Worm (Caenorhabditis elegans) whole organism, L2 larva: Measurements from ENCODE around the gene xnd-1.

Experiments
- C34F6.9 ChIP-seq: fragments of 150-350 bp; optimal IDR thresholded peaks from 2 replicates; lab custom pipeline; 2014; ENCODE audit warnings: missing biosample characterization, missing genetic modification characterization
- F13H6.1 ChIP-seq: sonication (generic microtip); optimal IDR thresholded peaks from 2 replicates; lab custom pipeline; 2016; ENCODE audit warnings: missing genetic modification characterization, missing compliant biosample characterization
- R02D3.7 ChIP-seq: fragments of 150-350 bp; optimal IDR thresholded peaks from 2 replicates; lab custom pipeline; 2014; ENCODE audit warnings: missing biosample characterization, missing genetic modification characterization
- Y55F3AM.14 ChIP-seq: fragments of 200-800 bp; sonication (Bioruptor generic); optimal IDR thresholded peaks from 2 replicates; lab custom pipeline; 2018; ENCODE audit warnings: mild to moderate bottlenecking, missing genetic modification characterization, missing compliant biosample characterization
- ZK546.5 ChIP-seq: sonication (generic microtip); optimal IDR thresholded peaks from 2 replicates; lab custom pipeline; 2017; ENCODE audit warnings: missing biosample characterization, missing genetic modification characterization
- aly-2 ChIP-seq: fragments of 150-350 bp; optimal IDR thresholded peaks from 2 replicates; lab custom pipeline; 2014; ENCODE audit warnings: missing biosample characterization, missing genetic modification characterization
- ama-1 ChIP-seq: fragments of 150-350 bp; optimal IDR thresholded peaks from 2 replicates; lab custom pipeline; 2018; ENCODE audit warnings: inconsistent platforms
- blmp-1 ChIP-seq: sonication (generic microtip); optimal IDR thresholded peaks from 2 replicates; lab custom pipeline; 2017; ENCODE audit warnings: missing genetic modification characterization, mild to moderate bottlenecking, missing compliant biosample characterization, antibody characterized with exemption, moderate library complexity; ENCODE audit not compliant: insufficient read depth
- ceh-16 ChIP-seq: fragments of 150-350 bp; optimal IDR thresholded peaks from 2 replicates; lab custom pipeline; 2014; ENCODE audit warnings: missing biosample characterization, missing genetic modification characterization
- ceh-82 ChIP-seq: fragments of 150-350 bp; optimal IDR thresholded peaks from 2 replicates; lab custom pipeline; 2014; ENCODE audit warnings: missing biosample characterization, missing genetic modification characterization
- crh-2 ChIP-seq: sonication (generic microtip); optimal IDR thresholded peaks from 2 replicates; lab custom pipeline; 2017; ENCODE audit warnings: missing biosample characterization, missing genetic modification characterization
- dmd-4 ChIP-seq: sonication (generic microtip); optimal IDR thresholded peaks from 2 replicates; lab custom pipeline; 2017; ENCODE audit warnings: missing biosample characterization, missing genetic modification characterization
- elt-1 ChIP-seq: fragments of 150-350 bp; optimal IDR thresholded peaks from 2 replicates; lab custom pipeline; 2014; ENCODE audit warnings: missing biosample characterization, missing genetic modification characterization
- elt-3 ChIP-seq: sonication (generic microtip); optimal IDR thresholded peaks from 2 replicates; lab custom pipeline; 2017; ENCODE audit warnings: missing biosample characterization, missing genetic modification characterization
- gmeb-1 ChIP-seq: fragments of 150-350 bp; optimal IDR thresholded peaks from 2 replicates; lab custom pipeline; 2014; ENCODE audit warnings: missing biosample characterization, missing genetic modification characterization
- lin-11 ChIP-seq: fragments of 150-350 bp; sonication (generic microtip); optimal IDR thresholded peaks from 2 replicates; lab custom pipeline; 2014; ENCODE audit warnings: missing biosample characterization, missing genetic modification characterization, inconsistent platforms, mixed read lengths
- lin-13 ChIP-seq: fragments of 150-350 bp; optimal IDR thresholded peaks from 2 replicates; lab custom pipeline; 2014; ENCODE audit warnings: missing biosample characterization, missing genetic modification reagents, missing genetic modification characterization
- lin-39 ChIP-seq: fragments of 150-350 bp; optimal IDR thresholded peaks from 2 replicates; lab custom pipeline; 2014; ENCODE audit warnings: missing biosample characterization, missing genetic modification reagents, missing genetic modification characterization
- lsy-2 ChIP-seq, 2 experiments: fragments of 150-350 bp in 1 of 2; sonication (generic microtip) in 1 of 2; optimal IDR thresholded peaks; 2 replicates each; lab custom pipeline; 2014 to 2017; ENCODE audit warnings: missing biosample characterization in 2 of 2, missing genetic modification characterization in 2 of 2
- mbf-1 ChIP-seq: sonication (generic microtip); optimal IDR thresholded peaks from 2 replicates; lab custom pipeline; 2017; ENCODE audit warnings: missing biosample characterization, missing genetic modification characterization
- mdl-1 ChIP-seq, 2 experiments: fragments of 150-350 bp in 1 of 2; sonication (generic microtip) in 1 of 2; optimal IDR thresholded peaks; 2 replicates each; lab custom pipeline; 2017; ENCODE audit warnings: missing biosample characterization in 2 of 2, missing genetic modification characterization in 2 of 2
- nhr-10 ChIP-seq: sonication (generic microtip); optimal IDR thresholded peaks from 2 replicates; lab custom pipeline; 2017; ENCODE audit warnings: missing biosample characterization, missing genetic modification characterization
- nhr-11 ChIP-seq: fragments of 150-350 bp; optimal IDR thresholded peaks from 2 replicates; lab custom pipeline; 2014; ENCODE audit warnings: missing biosample characterization, missing genetic modification characterization
- nhr-12 ChIP-seq: fragments of 150-350 bp; optimal IDR thresholded peaks from 2 replicates; lab custom pipeline; 2014; ENCODE audit warnings: missing biosample characterization, missing genetic modification characterization
- nhr-129 ChIP-seq: fragments of 150-350 bp; optimal IDR thresholded peaks from 2 replicates; lab custom pipeline; 2014; ENCODE audit warnings: missing biosample characterization, missing genetic modification characterization
- nhr-21 ChIP-seq: fragments of 150-350 bp; optimal IDR thresholded peaks from 2 replicates; lab custom pipeline; 2014; ENCODE audit warnings: missing biosample characterization, missing genetic modification characterization
- nhr-23 ChIP-seq: fragments of 150-350 bp; optimal IDR thresholded peaks from 2 replicates; lab custom pipeline; 2014; ENCODE audit warnings: missing biosample characterization, missing genetic modification reagents, missing genetic modification characterization
- nhr-237 ChIP-seq: fragments of 150-350 bp; optimal IDR thresholded peaks from 2 replicates; lab custom pipeline; 2014; ENCODE audit warnings: missing biosample characterization, missing genetic modification characterization
- nhr-25 ChIP-seq: fragments of 150-350 bp; sonication (generic microtip); optimal IDR thresholded peaks from 3 replicates; lab custom pipeline; 2014; ENCODE audit warnings: missing biosample characterization, missing genetic modification characterization
- nhr-6 ChIP-seq: fragments of 150-350 bp; optimal IDR thresholded peaks from 2 replicates; lab custom pipeline; 2014; ENCODE audit warnings: missing biosample characterization, missing genetic modification characterization
- nhr-77 ChIP-seq: fragments of 150-350 bp; optimal IDR thresholded peaks from 2 replicates; lab custom pipeline; 2014; ENCODE audit warnings: missing biosample characterization, missing genetic modification characterization
- peb-1 ChIP-seq: fragments of 150-350 bp; optimal IDR thresholded peaks from 2 replicates; lab custom pipeline; 2014; ENCODE audit warnings: missing biosample characterization, missing genetic modification characterization
- sem-4 ChIP-seq: fragments of 150-350 bp; optimal IDR thresholded peaks from 2 replicates; lab custom pipeline; 2014; ENCODE audit warnings: missing biosample characterization, missing genetic modification reagents, missing genetic modification characterization
- skn-1 ChIP-seq: sonication (generic microtip); optimal IDR thresholded peaks from 2 replicates; lab custom pipeline; 2017; ENCODE audit warnings: missing biosample characterization, missing genetic modification characterization
- sma-3 ChIP-seq: sonication (generic microtip); optimal IDR thresholded peaks from 2 replicates; lab custom pipeline; 2016; ENCODE audit warnings: missing genetic modification reagents, missing genetic modification characterization, missing compliant biosample characterization
- sma-9 ChIP-seq, 2 experiments: fragments of 150-350 bp in 1 of 2; sonication (generic microtip) in 1 of 2; optimal IDR thresholded peaks; 2 replicates each; lab custom pipeline; 2014 to 2016; ENCODE audit warnings: missing genetic modification characterization in 2 of 2, mild to moderate bottlenecking in 1 of 2, missing biosample characterization in 1 of 2, missing compliant biosample characterization in 1 of 2, missing genetic modification reagents in 1 of 2, moderate library complexity in 1 of 2
- snpc-4 ChIP-seq: fragments of 150-350 bp; optimal IDR thresholded peaks from 2 replicates; lab custom pipeline; 2014; ENCODE audit warnings: missing biosample characterization, missing genetic modification characterization
- unc-39 ChIP-seq: fragments of 150-350 bp; optimal IDR thresholded peaks from 2 replicates; lab custom pipeline; 2014; ENCODE audit warnings: missing biosample characterization, missing genetic modification characterization
- unc-55 ChIP-seq: fragments of 150-350 bp; sonication (generic microtip); optimal IDR thresholded peaks from 3 replicates; lab custom pipeline; 2014; ENCODE audit warnings: missing biosample characterization, missing genetic modification reagents, missing genetic modification characterization
- unc-62 ChIP-seq: fragments of 150-350 bp; optimal IDR thresholded peaks from 2 replicates; lab custom pipeline; 2014; ENCODE audit warnings: missing biosample characterization, missing genetic modification reagents, missing genetic modification characterization
- zag-1 ChIP-seq: fragments of 150-350 bp; optimal IDR thresholded peaks from 2 replicates; lab custom pipeline; 2014; ENCODE audit warnings: missing biosample characterization, missing genetic modification characterization
- ztf-1 ChIP-seq: fragments of 200-800 bp; sonication (Bioruptor generic); conservative IDR thresholded peaks from 2 replicates; pipeline ENCODE4 v1.3.6; 2022; ENCODE audit warnings: missing genetic modification characterization, missing compliant biosample characterization
- ztf-11 ChIP-seq: sonication (generic microtip); optimal IDR thresholded peaks from 2 replicates; lab custom pipeline; 2017; ENCODE audit warnings: missing biosample characterization, missing genetic modification characterization
- ztf-4 ChIP-seq: fragments of 150-350 bp; optimal IDR thresholded peaks from 2 replicates; lab custom pipeline; 2014; ENCODE audit warnings: missing biosample characterization, missing genetic modification characterization

xnd-1 gene

DNA sequence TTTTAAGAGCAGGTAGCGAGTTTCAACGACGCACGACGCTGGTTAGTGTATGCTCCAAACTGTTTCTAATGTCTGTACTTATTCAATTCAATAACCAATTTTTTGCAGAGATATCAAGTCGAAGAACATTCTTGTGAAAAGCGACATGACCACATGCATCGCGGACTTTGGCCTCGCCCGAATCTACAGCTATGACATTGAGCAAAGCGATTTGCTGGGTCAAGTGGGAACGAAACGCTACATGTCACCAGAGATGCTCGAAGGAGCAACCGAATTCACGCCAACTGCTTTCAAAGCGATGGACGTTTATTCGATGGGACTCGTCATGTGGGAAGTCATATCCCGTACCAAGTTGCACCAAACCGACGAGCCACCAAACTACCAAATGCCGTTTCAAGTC is 26.1 kb downstream of the xnd-1 start:
- TF ChIP-seq R02D3.7 (tag; lab: Kevin White, UChicago) = no peak
- peak; percentile 33 for TF ChIP-seq nhr-129 (tag; lab: Kevin White, UChicago)
- TF ChIP-seq, all 48 proteins: peak for 1

DNA sequence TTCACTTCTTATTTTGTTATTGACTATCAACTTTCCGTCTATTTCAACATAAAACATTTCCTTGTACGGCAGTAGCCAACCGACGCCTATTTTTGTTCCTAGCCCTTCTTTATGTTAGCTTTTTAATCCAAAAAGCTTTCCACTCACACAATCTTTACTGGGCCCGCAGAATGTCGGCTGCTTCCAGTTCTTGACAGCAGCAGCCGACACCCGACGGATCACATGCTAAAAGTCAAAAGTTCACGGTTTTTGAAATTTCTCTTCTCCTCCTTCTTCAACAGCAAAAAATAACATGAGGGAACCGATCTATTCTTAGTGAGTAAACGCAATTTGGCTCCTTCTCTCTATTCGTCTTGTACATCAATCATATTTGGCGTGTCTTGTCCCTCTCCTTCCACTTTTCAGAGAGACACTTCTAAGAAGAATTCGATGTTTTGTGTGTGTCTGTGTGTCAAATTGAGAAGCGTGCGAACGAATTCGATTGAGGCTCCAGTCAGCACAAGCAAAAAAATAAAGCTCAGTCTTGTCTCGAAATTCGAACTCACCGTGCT is 28.2 kb downstream of the xnd-1 start:
- TF ChIP-seq nhr-11 = no peak
- peak; percentile 47 for TF ChIP-seq C34F6.9 (tag; lab: Kevin White, UChicago)
- TF ChIP-seq zag-1 (tag; lab: Kevin White, UChicago) = peak; percentile 23
- peak; percentile 91 for TF ChIP-seq snpc-4 (tag; lab: Kevin White, UChicago)
- no peak for TF ChIP-seq F13H6.1 (tag; lab: Kevin White, UChicago)
- TF ChIP-seq nhr-10 = no peak
- no peak for TF ChIP-seq peb-1
- peak; percentile 54 for TF ChIP-seq unc-55 (GFP tag; lab: Kevin White, UChicago)
- no peak for TF ChIP-seq unc-62 (GFP tag; lab: Kevin White, UChicago)
- TF ChIP-seq dmd-4 (tag; lab: Kevin White, UChicago) = no peak
- TF ChIP-seq lin-39 (tag; lab: Kevin White, UChicago) = no peak
- TF ChIP-seq ztf-11 (tag; lab: Kevin White, UChicago) = no peak
- peak; percentile 57 for TF ChIP-seq sma-9 (GFP tag; optimal IDR thresholded peaks at IDR 0.05; lab: Kevin White, UChicago)
- no peak for TF ChIP-seq sma-9 (tag; optimal IDR thresholded peaks at IDR 0.05; lab: Kevin White, UChicago)
- no peak for TF ChIP-seq nhr-6 (tag; lab: Kevin White, UChicago)
- TF ChIP-seq nhr-21 (tag; lab: Kevin White, UChicago) = no peak
- TF ChIP-seq Y55F3AM.14 (GFP tag; lab: Kevin White, UChicago) = no peak
- TF ChIP-seq elt-3 (tag; lab: Kevin White, UChicago) = no peak
- no peak for TF ChIP-seq ztf-1
- TF ChIP-seq lin-11 (tag; lab: Kevin White, UChicago) = no peak
- TF ChIP-seq ZK546.5 = no peak
- peak in 1 of 2 experiments; percentile 12 for TF ChIP-seq mdl-1 (tag; optimal IDR thresholded peaks at IDR 0.05; lab: Kevin White, UChicago)
- peak; percentile 2 for TF ChIP-seq ztf-4 (tag; lab: Kevin White, UChicago)
- TF ChIP-seq gmeb-1 (tag; lab: Kevin White, UChicago) = no peak
- TF ChIP-seq aly-2 (tag; lab: Kevin White, UChicago) = no peak
- TF ChIP-seq skn-1 (tag; lab: Kevin White, UChicago) = no peak
- no peak for TF ChIP-seq nhr-25
- TF ChIP-seq ama-1 (lab: Kevin White, UChicago) = no peak
- TF ChIP-seq ceh-16 = no peak
- TF ChIP-seq crh-2 (tag; lab: Kevin White, UChicago) = no peak
- TF ChIP-seq lin-13 (GFP tag; lab: Kevin White, UChicago) = peak; percentile 38
- TF ChIP-seq nhr-77 (tag; lab: Kevin White, UChicago) = no peak
- peak in 1 of 2 experiments; percentile 10 for TF ChIP-seq lsy-2 (tag; optimal IDR thresholded peaks at IDR 0.05; lab: Kevin White, UChicago)
- TF ChIP-seq ceh-82 (tag; lab: Kevin White, UChicago) = no peak
- TF ChIP-seq blmp-1 (tag; lab: Kevin White, UChicago) = no peak
- no peak for TF ChIP-seq R02D3.7 (tag; lab: Kevin White, UChicago)
- TF ChIP-seq mbf-1 (tag; lab: Kevin White, UChicago) = no peak
- no peak for TF ChIP-seq sem-4
- no peak for TF ChIP-seq sma-3 (GFP tag; lab: Kevin White, UChicago)
- TF ChIP-seq unc-39 (tag; lab: Kevin White, UChicago) = no peak
- no peak for TF ChIP-seq elt-1 (tag; lab: Kevin White, UChicago)
- no peak for TF ChIP-seq nhr-12 (tag; lab: Kevin White, UChicago)
- TF ChIP-seq nhr-237 (tag; lab: Kevin White, UChicago) = no peak
- TF ChIP-seq nhr-23 = no peak
- peak; percentile 1 for TF ChIP-seq nhr-129 (tag; lab: Kevin White, UChicago)
